Fruit fly (Drosophila melanogaster) Kc167 (cell line): ENCODE data around the gene CG13841.

Experiments
- Sin3A ChIP-seq: fragments of >200 bp; optimal IDR thresholded peaks from 2 replicates; lab custom pipeline; 2018; ENCODE audit warnings: missing external identifiers
- h ChIP-seq: fragments of >200 bp; optimal IDR thresholded peaks from 3 replicates; lab custom pipeline; 2018; ENCODE audit warnings: missing external identifiers
- insv ChIP-seq: fragments of >200 bp; optimal IDR thresholded peaks from 3 replicates; lab custom pipeline; 2018; ENCODE audit warnings: missing external identifiers
- psq ChIP-seq: fragments of >200 bp; optimal IDR thresholded peaks from 2 replicates; lab custom pipeline; 2017; ENCODE audit warnings: missing external identifiers
- ttk ChIP-seq: sonication (Bioruptor generic); optimal IDR thresholded peaks from 2 replicates; lab custom pipeline; 2017; ENCODE audit warnings: missing external identifiers

- TF ChIP-seq h: no peak
- TF ChIP-seq psq (lab: Kevin White, UChicago): no peak
- TF ChIP-seq insv (lab: Kevin White, UChicago): no peak
- TF ChIP-seq ttk: no peak
- no peak for TF ChIP-seq Sin3A (lab: Kevin White, UChicago)
Observed at dm6 chr3R:22748956-22749355, 18.5 kb downstream of the CG13841 start, which contains the start of gene CG31139.
